Worm (Caenorhabditis elegans) whole organism, L4 larva: ENCODE measurements around the gene fcho-1.

Experiments used
- F10B5.3 ChIP-seq: sonication (generic microtip); optimal IDR thresholded peaks from 2 replicates; lab custom pipeline; 2016; ENCODE audit warnings: mild to moderate bottlenecking, missing genetic modification characterization, missing compliant biosample characterization
- F26F4.8 ChIP-seq: fragments of 200-800 bp; sonication (Bioruptor generic); conservative IDR thresholded peaks from 2 replicates; pipeline ENCODE4 v1.3.6; 2022; ENCODE audit warnings: missing genetic modification characterization, missing compliant biosample characterization
- F49E8.2 ChIP-seq: sonication (generic microtip); optimal IDR thresholded peaks from 2 replicates; lab custom pipeline; 2016; ENCODE audit warnings: missing compliant biosample characterization, mild to moderate bottlenecking, missing genetic modification characterization, borderline replicate concordance
- T20F7.1 ChIP-seq: fragments of 200-800 bp; sonication (Bioruptor generic); optimal IDR thresholded peaks from 2 replicates; lab custom pipeline; 2018; ENCODE audit warnings: mild to moderate bottlenecking, missing genetic modification characterization, missing compliant biosample characterization
- aha-1 ChIP-seq: fragments of 150-350 bp; peaks from one replicate; lab custom pipeline; 2014; ENCODE audit warnings: missing biosample characterization, missing genetic modification characterization
- arid-1 ChIP-seq: fragments of 200-800 bp; sonication (Bioruptor generic); conservative IDR thresholded peaks from 2 replicates; pipeline ENCODE4 v1.3.6; 2022; ENCODE audit warnings: missing genetic modification reagents, missing genetic modification characterization, missing compliant biosample characterization
- attf-4 ChIP-seq: sonication (generic microtip); optimal IDR thresholded peaks from 3 replicates; lab custom pipeline; 2017; ENCODE audit warnings: missing biosample characterization, missing genetic modification characterization
- ceh-20 ChIP-seq: fragments of 200-800 bp; sonication (Bioruptor generic); IDR thresholded peaks from 2 replicates; pipeline ENCODE4 v1.3.6; 2022; ENCODE audit warnings: missing genetic modification reagents, missing genetic modification characterization, missing compliant biosample characterization
- ceh-32 ChIP-seq: sonication (generic microtip); optimal IDR thresholded peaks from 2 replicates; lab custom pipeline; 2016; ENCODE audit warnings: mild to moderate bottlenecking, missing genetic modification characterization, missing compliant biosample characterization; ENCODE audit not compliant: poor library complexity
- ceh-82 ChIP-seq: sonication (generic microtip); optimal IDR thresholded peaks from 2 replicates; lab custom pipeline; 2017; ENCODE audit warnings: missing biosample characterization, missing genetic modification characterization
- ctbp-1 ChIP-seq: fragments of 200-800 bp; sonication (Bioruptor generic); IDR thresholded peaks from 2 replicates; pipeline ENCODE4 v1.3.6; 2022; ENCODE audit warnings: missing genetic modification reagents, missing genetic modification characterization, missing compliant biosample characterization
- daf-12 ChIP-seq: fragments of 150-350 bp; optimal IDR thresholded peaks from 2 replicates; lab custom pipeline; 2014; ENCODE audit warnings: missing biosample characterization, missing genetic modification reagents, missing genetic modification characterization
- daf-19 ChIP-seq: fragments of 200-800 bp; sonication (Bioruptor generic); conservative IDR thresholded peaks from 2 replicates; pipeline ENCODE4 v1.3.6; 2022; ENCODE audit warnings: missing genetic modification characterization, missing compliant biosample characterization
- dmd-6 ChIP-seq: fragments of 200-800 bp; sonication (Bioruptor generic); IDR thresholded peaks from 2 replicates; pipeline ENCODE4 v1.3.6; 2022; ENCODE audit warnings: missing genetic modification reagents, missing genetic modification characterization, missing compliant biosample characterization
- dmd-8 ChIP-seq: fragments of 200-800 bp; sonication (Bioruptor generic); IDR thresholded peaks from 2 replicates; pipeline ENCODE4 v1.3.6; 2022; ENCODE audit warnings: missing genetic modification characterization, missing compliant biosample characterization
- dpl-1 ChIP-seq: fragments of 150-350 bp; optimal IDR thresholded peaks from 2 replicates; lab custom pipeline; 2014; ENCODE audit warnings: missing biosample characterization, missing genetic modification reagents, missing genetic modification characterization
- duxl-1 ChIP-seq: sonication (generic microtip); optimal IDR thresholded peaks from 2 replicates; lab custom pipeline; 2016; ENCODE audit warnings: mild to moderate bottlenecking, missing genetic modification characterization, moderate library complexity, missing compliant biosample characterization; ENCODE audit not compliant: poor library complexity
- dve-1 ChIP-seq: sonication (generic microtip); optimal IDR thresholded peaks from 2 replicates; lab custom pipeline; 2017; ENCODE audit warnings: antibody characterized with exemption, mild to moderate bottlenecking, missing genetic modification characterization, missing compliant biosample characterization; ENCODE audit not compliant: insufficient read depth
- gei-8 ChIP-seq: fragments of 200-800 bp; sonication (Bioruptor generic); optimal IDR thresholded peaks from 2 replicates; lab custom pipeline; 2018; ENCODE audit warnings: mild to moderate bottlenecking, missing genetic modification characterization, missing compliant biosample characterization
- hif-1 ChIP-seq, 2 experiments: sonication (generic microtip); optimal IDR thresholded peaks; 2 replicates each; lab custom pipeline; 2016 to 2017; ENCODE audit warnings: missing compliant biosample characterization in 2 of 2, missing genetic modification characterization in 2 of 2, missing genetic modification reagents in 2 of 2, missing genotype in 2 of 2, mild to moderate bottlenecking in 1 of 2
- hlh-11 ChIP-seq: fragments of 200-800 bp; sonication (Bioruptor generic); optimal IDR thresholded peaks from 2 replicates; lab custom pipeline; 2018; ENCODE audit warnings: mild to moderate bottlenecking, missing genetic modification characterization, missing compliant biosample characterization
- hlh-30 ChIP-seq: sonication (generic microtip); optimal IDR thresholded peaks from 2 replicates; lab custom pipeline; 2017; ENCODE audit warnings: antibody characterized with exemption, mild to moderate bottlenecking, missing genetic modification characterization, missing compliant biosample characterization; ENCODE audit not compliant: insufficient read depth
- jun-1 ChIP-seq: fragments of 150-350 bp; optimal IDR thresholded peaks from 2 replicates; lab custom pipeline; 2014; ENCODE audit warnings: missing biosample characterization, missing genetic modification reagents, missing genetic modification characterization
- lim-7 ChIP-seq: fragments of 200-800 bp; sonication (Bioruptor generic); IDR thresholded peaks from 2 replicates; pipeline ENCODE4 v1.3.6; 2022; ENCODE audit warnings: missing genetic modification characterization, missing compliant biosample characterization
- lin-29 ChIP-seq: fragments of 200-800 bp; sonication (Bioruptor generic); IDR thresholded peaks from 2 replicates; pipeline ENCODE4 v1.3.6; 2022; ENCODE audit warnings: missing genetic modification reagents, missing genetic modification characterization, missing compliant biosample characterization
- lin-38 ChIP-seq: fragments of 200-800 bp; sonication (Bioruptor generic); IDR thresholded peaks from 2 replicates; pipeline ENCODE4 v1.3.6; 2022; ENCODE audit warnings: missing genetic modification reagents, missing genetic modification characterization, missing compliant biosample characterization
- lsy-2 ChIP-seq, 2 experiments: fragments of 150-350 bp in 1 of 2; sonication (generic microtip) in 1 of 2; optimal IDR thresholded peaks; 2 replicates each; lab custom pipeline; 2014 to 2017; ENCODE audit warnings: missing biosample characterization in 2 of 2, missing genetic modification characterization in 2 of 2
- madf-5 ChIP-seq, 2 experiments: fragments of 200-800 bp; sonication (Bioruptor generic); IDR thresholded peaks; 2 replicates each; pipeline ENCODE4 v1.3.6; 2022; ENCODE audit warnings: missing compliant biosample characterization in 2 of 2, missing genetic modification characterization in 2 of 2
- mdl-1 ChIP-seq, 2 experiments: fragments of 150-350 bp in 1 of 2; sonication (generic microtip) in 1 of 2; optimal IDR thresholded peaks; 2 replicates each; lab custom pipeline; 2014 to 2017; ENCODE audit warnings: missing biosample characterization in 2 of 2, missing genetic modification characterization in 2 of 2
- mep-1 ChIP-seq: fragments of 150-350 bp; sonication (generic microtip); optimal IDR thresholded peaks from 3 replicates; lab custom pipeline; 2014; ENCODE audit warnings: missing biosample characterization, missing genetic modification characterization
- mxl-2 ChIP-seq: fragments of 200-800 bp; sonication (Bioruptor generic); conservative IDR thresholded peaks from 2 replicates; pipeline ENCODE4 v1.3.6; 2022; ENCODE audit warnings: missing genetic modification reagents, missing genetic modification characterization, missing compliant biosample characterization
- mxl-3 ChIP-seq: fragments of 200-800 bp; sonication (Bioruptor generic); optimal IDR thresholded peaks from 2 replicates; lab custom pipeline; 2018; ENCODE audit warnings: mild to moderate bottlenecking, missing genetic modification characterization, missing compliant biosample characterization
- nhr-41 ChIP-seq: fragments of 200-800 bp; sonication (Bioruptor generic); IDR thresholded peaks from 2 replicates; pipeline ENCODE4 v1.3.6; 2022; ENCODE audit warnings: missing genetic modification reagents, missing genetic modification characterization, missing compliant biosample characterization
- nhr-42 ChIP-seq: fragments of 200-800 bp; sonication (Bioruptor generic); IDR thresholded peaks from 2 replicates; pipeline ENCODE4 v1.3.6; 2022; ENCODE audit warnings: missing genetic modification characterization, missing compliant biosample characterization
- nhr-48 ChIP-seq: sonication (generic microtip); optimal IDR thresholded peaks from 2 replicates; lab custom pipeline; 2016; ENCODE audit warnings: mild to moderate bottlenecking, missing genetic modification characterization, missing compliant biosample characterization
- nhr-6 ChIP-seq: fragments of 150-350 bp; optimal IDR thresholded peaks from 2 replicates; lab custom pipeline; 2014; ENCODE audit warnings: missing biosample characterization, missing genetic modification characterization
- nhr-76 ChIP-seq: fragments of 150-350 bp; optimal IDR thresholded peaks from 2 replicates; lab custom pipeline; 2014; ENCODE audit warnings: missing biosample characterization, missing genetic modification characterization
- nhr-77 ChIP-seq: fragments of 150-350 bp; optimal IDR thresholded peaks from 2 replicates; lab custom pipeline; 2014; ENCODE audit warnings: missing biosample characterization, missing genetic modification characterization
- pha-4 ChIP-seq, 2 experiments: fragments of 150-350 bp in 1 of 2; fragments of 200-800 bp in 1 of 2; sonication (Bioruptor generic) in 1 of 2; IDR thresholded peaks in 1 of 2; optimal IDR thresholded peaks in 1 of 2; 2 replicates each; pipeline versions ENCODE4 v1.3.6 to Lab custom; 2014 to 2022; ENCODE audit warnings: missing genetic modification characterization in 2 of 2, missing genetic modification reagents in 2 of 2, missing biosample characterization in 1 of 2, missing compliant biosample characterization in 1 of 2
- php-3 ChIP-seq: fragments of 200-800 bp; sonication (Bioruptor generic); IDR thresholded peaks from 2 replicates; pipeline ENCODE4 v1.3.6; 2022; ENCODE audit warnings: missing genetic modification reagents, missing genetic modification characterization, missing compliant biosample characterization
- saeg-2 ChIP-seq: fragments of 200-800 bp; sonication (Bioruptor generic); IDR thresholded peaks from 2 replicates; pipeline ENCODE4 v1.3.6; 2022; ENCODE audit warnings: missing genetic modification reagents, missing genetic modification characterization, missing compliant biosample characterization
- set-16 ChIP-seq: fragments of 200-800 bp; sonication (Bioruptor generic); IDR thresholded peaks from 2 replicates; pipeline ENCODE4 v1.3.6; 2022; ENCODE audit warnings: missing genetic modification reagents, missing genetic modification characterization, missing compliant biosample characterization
- skn-1 ChIP-seq: fragments of 150-350 bp; optimal IDR thresholded peaks from 2 replicates; lab custom pipeline; 2014; ENCODE audit warnings: missing biosample characterization, missing genetic modification characterization
- spr-1 ChIP-seq: sonication (generic microtip); optimal IDR thresholded peaks from 2 replicates; lab custom pipeline; 2016; ENCODE audit warnings: mild to moderate bottlenecking, missing genetic modification characterization, missing compliant biosample characterization
- spr-3 ChIP-seq: fragments of 200-800 bp; sonication (Bioruptor generic); optimal IDR thresholded peaks from 2 replicates; lab custom pipeline; 2018; ENCODE audit warnings: mild to moderate bottlenecking, missing genetic modification characterization, missing compliant biosample characterization
- tra-1 ChIP-seq: fragments of 200-800 bp; sonication (Bioruptor generic); IDR thresholded peaks from 2 replicates; pipeline ENCODE4 v1.3.6; 2022; ENCODE audit warnings: missing genetic modification reagents, missing genetic modification characterization, missing compliant biosample characterization
- unc-39 ChIP-seq: sonication (generic microtip); optimal IDR thresholded peaks from 2 replicates; lab custom pipeline; 2017; ENCODE audit warnings: missing biosample characterization, missing genetic modification characterization
- zag-1 ChIP-seq: fragments of 150-350 bp; optimal IDR thresholded peaks from 2 replicates; lab custom pipeline; 2014; ENCODE audit warnings: missing biosample characterization, missing genetic modification characterization
- zfp-2 ChIP-seq: sonication (generic microtip); optimal IDR thresholded peaks from 2 replicates; lab custom pipeline; 2016; ENCODE audit warnings: mild to moderate bottlenecking, missing genetic modification characterization, missing compliant biosample characterization
- zip-11 ChIP-seq: fragments of 200-800 bp; sonication (Bioruptor generic); IDR thresholded peaks from 2 replicates; pipeline ENCODE4 v1.3.6; 2022; ENCODE audit warnings: missing genetic modification characterization, missing compliant biosample characterization

fcho-1 gene

ce11 chrII:1309892-1310516, at the start of gene fcho-1, which contains the start of gene alh-6:
TSS of gene fcho-1 (plus strand) at chrII:1310515.
TSS of gene alh-6 (minus strand) at chrII:1310133.
- no peak for TF ChIP-seq nhr-42
- TF ChIP-seq tra-1 (GFP tag; lab: Robert Waterston, UW): no peak
- TF ChIP-seq dpl-1 (GFP tag; lab: Kevin White, UChicago): no peak
- no peak for TF ChIP-seq jun-1 (tag; lab: Kevin White, UChicago)
- TF ChIP-seq daf-12 (tag; lab: Kevin White, UChicago): no peak
- no peak for TF ChIP-seq dve-1 (tag; lab: Kevin White, UChicago)
- no peak for TF ChIP-seq nhr-6 (tag; lab: Kevin White, UChicago)
- TF ChIP-seq T20F7.1 (GFP tag; lab: Kevin White, UChicago): no peak
- no peak for TF ChIP-seq nhr-76 (tag; lab: Kevin White, UChicago)
- no peak for TF ChIP-seq ceh-20 (GFP tag; lab: Robert Waterston, UW)
- no peak for TF ChIP-seq nhr-41 (GFP tag; lab: Robert Waterston, UW)
- no peak for TF ChIP-seq skn-1 (tag; lab: Kevin White, UChicago)
- no peak for TF ChIP-seq pha-4 (GFP tag; IDR thresholded peaks at IDR 0.05; lab: Robert Waterston, UW)
- TF ChIP-seq pha-4 (tag; optimal IDR thresholded peaks at IDR 0.05; lab: Kevin White, UChicago): no peak
- TF ChIP-seq madf-5 (GFP tag; IDR thresholded peaks at IDR 0.05; lab: Robert Waterston, UW): no peak
- no peak for TF ChIP-seq F49E8.2 (tag; lab: Kevin White, UChicago)
- no peak for TF ChIP-seq zip-11 (GFP tag; lab: Robert Waterston, UW)
- TF ChIP-seq php-3 (GFP tag; lab: Robert Waterston, UW): no peak
- TF ChIP-seq lsy-2 (tag; optimal IDR thresholded peaks at IDR 0.05; lab: Kevin White, UChicago): peak in 1 of 2 experiments; percentile 29
- no peak for TF ChIP-seq daf-19 (GFP tag; lab: Robert Waterston, UW)
- no peak for TF ChIP-seq gei-8 (GFP tag; lab: Kevin White, UChicago)
- no peak for TF ChIP-seq attf-4 (tag; lab: Kevin White, UChicago)
- TF ChIP-seq F10B5.3 (tag; lab: Kevin White, UChicago): no peak
- TF ChIP-seq dmd-8: no peak
- TF ChIP-seq hlh-30 (tag; lab: Kevin White, UChicago): peak; percentile 87
- no peak for TF ChIP-seq zag-1 (tag; lab: Kevin White, UChicago)
- peak; percentile 7 for TF ChIP-seq hlh-11 (tag; lab: Kevin White, UChicago)
- TF ChIP-seq mxl-3 (GFP tag; lab: Kevin White, UChicago): peak; percentile 49
- TF ChIP-seq saeg-2 (GFP tag; lab: Robert Waterston, UW): no peak
- no peak for TF ChIP-seq ctbp-1
- TF ChIP-seq arid-1 (GFP tag; lab: Robert Waterston, UW): no peak
- TF ChIP-seq nhr-48 (tag; lab: Kevin White, UChicago): no peak
- TF ChIP-seq aha-1 (tag; lab: Kevin White, UChicago): peak; percentile 44
- no peak for TF ChIP-seq ceh-32 (tag; lab: Kevin White, UChicago)
- TF ChIP-seq duxl-1: no peak
- no peak for TF ChIP-seq zfp-2
- no peak for TF ChIP-seq spr-3
- no peak for TF ChIP-seq spr-1 (tag; lab: Kevin White, UChicago)
- TF ChIP-seq hif-1 (tag; optimal IDR thresholded peaks at IDR 0.05; lab: Kevin White, UChicago): no peak
- TF ChIP-seq ceh-82 (tag; lab: Kevin White, UChicago): no peak
- peak in 1 of 2 experiments; percentile 38 for TF ChIP-seq mdl-1 (tag; optimal IDR thresholded peaks at IDR 0.05; lab: Kevin White, UChicago)
- TF ChIP-seq dmd-6 (GFP tag; lab: Robert Waterston, UW): no peak
- TF ChIP-seq F26F4.8 (GFP tag; lab: Robert Waterston, UW): no peak
- TF ChIP-seq mxl-2 (GFP tag; lab: Robert Waterston, UW): no peak
- TF ChIP-seq set-16 (GFP tag; lab: Robert Waterston, UW): no peak
- no peak for TF ChIP-seq mep-1 (tag; lab: Kevin White, UChicago)
- TF ChIP-seq unc-39: no peak
- TF ChIP-seq lin-38 (GFP tag; lab: Robert Waterston, UW): peak; percentile 31
- no peak for TF ChIP-seq lim-7
- no peak for TF ChIP-seq nhr-77
- no peak for TF ChIP-seq lin-29 (GFP tag; lab: Robert Waterston, UW)
